4 worm cellular contexts compared by ENCODE assay signal in the genomic region with DNA sequence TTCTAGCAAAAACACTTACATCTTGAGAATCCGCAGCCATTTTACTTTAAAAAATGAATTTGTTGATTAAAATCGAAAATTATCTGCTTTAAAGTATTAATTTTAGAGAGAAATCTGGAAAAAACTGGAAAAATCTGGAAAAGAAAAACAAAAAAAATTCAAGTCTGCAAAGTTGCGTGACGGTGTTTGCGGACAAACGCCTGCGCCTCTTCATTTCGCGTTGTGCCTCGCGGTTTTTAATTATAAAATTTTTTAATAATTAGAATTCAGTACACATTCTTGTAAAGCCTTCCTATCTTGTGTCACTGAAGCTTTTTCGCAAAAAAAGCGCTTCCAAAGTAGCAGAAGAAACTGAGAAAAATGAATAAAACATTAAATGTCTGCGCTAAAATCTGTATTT.
A peak's percentile ranks its signal among the peaks of the same experiment; 100 is the strongest.
TF ChIP-seq lines count a peak whose summit lies in the region.

TSS of gene W03F9.1 (minus strand) at position 109 of the 400 bp plus-strand sequence.

TF ChIP-seq in whole organism, L2 larva, 48 proteins besides CTCF, POLR2A, EP300 and RAD21 (continues in another document):
- TF ChIP-seq F13H6.1 (tag; optimal IDR thresholded peaks at IDR 0.05; lab: Kevin White, UChicago) = peak; percentile 50
- no peak for TF ChIP-seq mbf-1 (tag; optimal IDR thresholded peaks at IDR 0.05; lab: Kevin White, UChicago)
- no peak for TF ChIP-seq skn-1 (tag; optimal IDR thresholded peaks at IDR 0.05; lab: Kevin White, UChicago)
- TF ChIP-seq elt-3 (tag; optimal IDR thresholded peaks at IDR 0.05; lab: Kevin White, UChicago) = no peak
- TF ChIP-seq nhr-237 (tag; optimal IDR thresholded peaks at IDR 0.05; lab: Kevin White, UChicago) = no peak
- TF ChIP-seq lin-39 (tag; optimal IDR thresholded peaks at IDR 0.05; lab: Kevin White, UChicago) = no peak
- no peak for TF ChIP-seq zag-1 (tag; optimal IDR thresholded peaks at IDR 0.05; lab: Kevin White, UChicago)
- no peak for TF ChIP-seq peb-1 (tag; optimal IDR thresholded peaks at IDR 0.05; lab: Kevin White, UChicago)
- peak; percentile 51 for TF ChIP-seq lin-13 (GFP tag; optimal IDR thresholded peaks at IDR 0.05; lab: Kevin White, UChicago)
- TF ChIP-seq alr-1 (tag; optimal IDR thresholded peaks at IDR 0.05; lab: Kevin White, UChicago) = peak; percentile 50
- peak; percentile 26 for TF ChIP-seq snpc-4 (tag; optimal IDR thresholded peaks at IDR 0.05; lab: Kevin White, UChicago)
- peak; percentile 59 for TF ChIP-seq nhr-25 (tag; optimal IDR thresholded peaks at IDR 0.05; lab: Kevin White, UChicago)
- peak; percentile 53 for TF ChIP-seq lin-11 (tag; optimal IDR thresholded peaks at IDR 0.05; lab: Kevin White, UChicago)
- peak; percentile 89 for TF ChIP-seq C34F6.9 (tag; optimal IDR thresholded peaks at IDR 0.05; lab: Kevin White, UChicago)
- TF ChIP-seq unc-62 (GFP tag; optimal IDR thresholded peaks at IDR 0.05; lab: Kevin White, UChicago) = no peak
- TF ChIP-seq ztf-11 (tag; optimal IDR thresholded peaks at IDR 0.05; lab: Kevin White, UChicago) = no peak
- no peak for TF ChIP-seq nhr-12 (tag; optimal IDR thresholded peaks at IDR 0.05; lab: Kevin White, UChicago)
- TF ChIP-seq nhr-23 (tag; optimal IDR thresholded peaks at IDR 0.05; lab: Kevin White, UChicago) = no peak
- TF ChIP-seq sem-4 (tag; optimal IDR thresholded peaks at IDR 0.05; lab: Kevin White, UChicago) = peak; percentile 69
- TF ChIP-seq fos-1 (tag; optimal IDR thresholded peaks at IDR 0.05; lab: Kevin White, UChicago) = peak; percentile 18
- TF ChIP-seq nhr-11 (tag; optimal IDR thresholded peaks at IDR 0.05; lab: Kevin White, UChicago) = no peak
- no peak for TF ChIP-seq blmp-1 (tag; optimal IDR thresholded peaks at IDR 0.05; lab: Kevin White, UChicago; ENCODE audit: insufficient read depth)

TF ChIP-seq in whole organism, L4 larva, 104 proteins besides CTCF, POLR2A, EP300 and RAD21 (continues in another document):
- TF ChIP-seq duxl-1 (tag; optimal IDR thresholded peaks at IDR 0.05; lab: Kevin White, UChicago; ENCODE audit: poor library complexity) (peak; percentile 58), arid-1 (GFP tag; conservative IDR thresholded peaks at IDR 0.05; lab: Robert Waterston, UW) (0 out of 2 replicates have a peak, but pooled peaks have one; percentile 32), madf-9 (GFP tag; conservative IDR thresholded peaks at IDR 0.05; lab: Robert Waterston, UW) (no peak), dpl-1 (GFP tag; optimal IDR thresholded peaks at IDR 0.05; lab: Kevin White, UChicago) (peak; percentile 63), F26F4.8 (GFP tag; conservative IDR thresholded peaks at IDR 0.05; lab: Robert Waterston, UW) (no peak), nhr-28 (tag; optimal IDR thresholded peaks at IDR 0.05; lab: Kevin White, UChicago) (peak; percentile 20), hmg-1.1 (GFP tag; IDR thresholded peaks at IDR 0.05; lab: Robert Waterston, UW) (peak; percentile 65), skn-1 (tag; optimal IDR thresholded peaks at IDR 0.05; lab: Kevin White, UChicago) (no peak), lin-38 (GFP tag; IDR thresholded peaks at IDR 0.05; lab: Robert Waterston, UW) (peak; percentile 68), rbr-2 (tag; optimal IDR thresholded peaks at IDR 0.05; lab: Kevin White, UChicago) (peak; percentile 60), spr-1 (tag; optimal IDR thresholded peaks at IDR 0.05; lab: Kevin White, UChicago) (peak; percentile 35), lin-13 (GFP tag; optimal IDR thresholded peaks at IDR 0.05; lab: Kevin White, UChicago) (no peak), lsy-2 (tag; optimal IDR thresholded peaks at IDR 0.05; lab: Kevin White, UChicago) (peak in 1 of 2 experiments; percentile 71), gei-8 (GFP tag; optimal IDR thresholded peaks at IDR 0.05; lab: Kevin White, UChicago) (no peak), ztf-7 (tag; optimal IDR thresholded peaks at IDR 0.05; lab: Kevin White, UChicago) (peak; percentile 26), T26A8.4 (GFP tag; IDR thresholded peaks at IDR 0.05; lab: Robert Waterston, UW) (peak; percentile 58), dve-1 (tag; optimal IDR thresholded peaks at IDR 0.05; lab: Kevin White, UChicago; ENCODE audit: insufficient read depth) (peak; percentile 68), hif-1 (tag; optimal IDR thresholded peaks at IDR 0.05; lab: Kevin White, UChicago) (peak in 1 of 2 experiments; percentile 18), dmd-6 (GFP tag; IDR thresholded peaks at IDR 0.05; lab: Robert Waterston, UW) (peak; percentile 38), R02D3.7 (tag; optimal IDR thresholded peaks at IDR 0.05; lab: Kevin White, UChicago) (no peak), aly-2 (tag; optimal IDR thresholded peaks at IDR 0.05; lab: Kevin White, UChicago) (no peak), mxl-2 (GFP tag; conservative IDR thresholded peaks at IDR 0.05; lab: Robert Waterston, UW) (no peak)

TF ChIP-seq in whole organism, late embryonic, 69 proteins besides CTCF, POLR2A, EP300 and RAD21:
- TF ChIP-seq pqm-1 (tag; optimal IDR thresholded peaks at IDR 0.05; lab: Kevin White, UChicago) = peak; percentile 28
- no peak for TF ChIP-seq elt-2 (tag; optimal IDR thresholded peaks at IDR 0.05; lab: Kevin White, UChicago)
- peak; percentile 89 for TF ChIP-seq ceh-14 (tag; optimal IDR thresholded peaks at IDR 0.05; lab: Kevin White, UChicago)
- no peak for TF ChIP-seq lin-11 (tag; optimal IDR thresholded peaks at IDR 0.05; lab: Kevin White, UChicago)
- TF ChIP-seq pax-1 (tag; optimal IDR thresholded peaks at IDR 0.05; lab: Kevin White, UChicago) = peak; percentile 25
- TF ChIP-seq npax-4 (tag; optimal IDR thresholded peaks at IDR 0.05; lab: Kevin White, UChicago) = no peak
- no peak for TF ChIP-seq tbx-2 (tag; optimal IDR thresholded peaks at IDR 0.05; lab: Kevin White, UChicago)
- peak; percentile 2 for TF ChIP-seq K09A11.1 (tag; optimal IDR thresholded peaks at IDR 0.05; lab: Kevin White, UChicago; ENCODE audit: insufficient read depth)
- TF ChIP-seq nfya-1 (tag; optimal IDR thresholded peaks at IDR 0.05; lab: Kevin White, UChicago) = peak; percentile 3
- TF ChIP-seq ceh-48 (tag; optimal IDR thresholded peaks at IDR 0.05; lab: Kevin White, UChicago) = no peak
- TF ChIP-seq fax-1 (tag; optimal IDR thresholded peaks at IDR 0.05; lab: Kevin White, UChicago) = no peak
- TF ChIP-seq C38D4.7 (GFP tag; optimal IDR thresholded peaks at IDR 0.05; lab: Kevin White, UChicago) = no peak
- TF ChIP-seq dmd-4 (tag; optimal IDR thresholded peaks at IDR 0.05; lab: Kevin White, UChicago; ENCODE audit: borderline replicate concordance) = no peak
- no peak for TF ChIP-seq ceh-45 (GFP tag; IDR thresholded peaks at IDR 0.05; lab: Robert Waterston, UW)
- peak; percentile 4 for TF ChIP-seq pha-2 (tag; optimal IDR thresholded peaks at IDR 0.05; lab: Kevin White, UChicago)
- TF ChIP-seq pros-1 (tag; optimal IDR thresholded peaks at IDR 0.05; lab: Kevin White, UChicago) = no peak
- TF ChIP-seq hlh-8 (tag; optimal IDR thresholded peaks at IDR 0.05; lab: Kevin White, UChicago) = no peak
- no peak for TF ChIP-seq sox-4 (tag; optimal IDR thresholded peaks at IDR 0.05; lab: Kevin White, UChicago)
- no peak for TF ChIP-seq unc-55 (GFP tag; optimal IDR thresholded peaks at IDR 0.05; lab: Kevin White, UChicago)
- no peak for TF ChIP-seq hlh-15 (tag; optimal IDR thresholded peaks at IDR 0.05; lab: Kevin White, UChicago)
- TF ChIP-seq ceh-22 (tag; optimal IDR thresholded peaks at IDR 0.05; lab: Kevin White, UChicago) = no peak
- TF ChIP-seq unc-86 (tag; optimal IDR thresholded peaks at IDR 0.05; lab: Kevin White, UChicago) = peak; percentile 1
- TF ChIP-seq ceh-31 (tag; optimal IDR thresholded peaks at IDR 0.05; lab: Kevin White, UChicago) = peak; percentile 7
- peak; percentile 76 for TF ChIP-seq unc-42 (tag; optimal IDR thresholded peaks at IDR 0.05; lab: Kevin White, UChicago)
- no peak for TF ChIP-seq hlh-30 (tag; optimal IDR thresholded peaks at IDR 0.05; lab: Kevin White, UChicago; ENCODE audit: insufficient read depth)

TF ChIP-seq in whole organism, mixed stage, embryonic, 35 proteins besides CTCF, POLR2A, EP300 and RAD21:
- TF ChIP-seq pha-4 (tag; optimal IDR thresholded peaks at IDR 0.05; lab: Kevin White, UChicago) (peak; percentile 18), mls-2 (tag; optimal IDR thresholded peaks at IDR 0.05; lab: Kevin White, UChicago) (no peak), hlh-1 (tag; optimal IDR thresholded peaks at IDR 0.05; lab: Kevin White, UChicago) (no peak), lsy-2 (tag; optimal IDR thresholded peaks at IDR 0.05; lab: Kevin White, UChicago) (peak; percentile 23), unc-120 (tag; optimal IDR thresholded peaks at IDR 0.05; lab: Kevin White, UChicago; ENCODE audit: poor library complexity, severe bottlenecking) (no peak), lin-13 (tag; optimal IDR thresholded peaks at IDR 0.05; lab: Kevin White, UChicago) (peak; percentile 42), mab-5 (tag; optimal IDR thresholded peaks at IDR 0.05; lab: Kevin White, UChicago) (no peak), mep-1 (tag; optimal IDR thresholded peaks at IDR 0.05; lab: Kevin White, UChicago) (peak; percentile 51), ceh-43 (GFP tag; optimal IDR thresholded peaks at IDR 0.05; lab: Kevin White, UChicago) (peak; percentile 41), ces-1 (GFP tag; optimal IDR thresholded peaks at IDR 0.05; lab: Kevin White, UChicago) (peak; percentile 92), nhr-237 (tag; optimal IDR thresholded peaks at IDR 0.05; lab: Kevin White, UChicago) (peak; percentile 49)
